Fruit fly (Drosophila melanogaster) whole organism, embryonic: Measurements from ENCODE around the gene Chd3.

Experiments
- C15 ChIP-seq: fragments of 200-800 bp; sonication (Bioruptor generic); IDR thresholded peaks from 3 replicates; pipeline ENCODE4 v1.3.6; 2022; ENCODE audit warnings: missing biosample characterization, missing genetic modification characterization
- CG8924 ChIP-seq: fragments of 200-800 bp; optimal IDR thresholded peaks from 3 replicates; lab custom pipeline; 2019; ENCODE audit warnings: missing biosample characterization, mild to moderate bottlenecking, missing genetic modification characterization, moderate library complexity
- CG9932 ChIP-seq: fragments of 200-800 bp; sonication (Bioruptor generic); IDR thresholded peaks from 2 replicates; pipeline ENCODE4 v1.3.6; 2022; ENCODE audit warnings: missing biosample characterization, missing genetic modification characterization
- Mrtf ChIP-seq: fragments of 200-800 bp; sonication (Bioruptor generic); IDR thresholded peaks from 3 replicates; pipeline ENCODE4 v1.3.6; 2022; ENCODE audit warnings: missing biosample characterization, missing genetic modification characterization
- pan ChIP-seq, 4 experiments: fragments of >200 bp in 3 of 4; fragments of 200-800 bp in 1 of 4; sonication (Bioruptor generic) in 1 of 4; optimal IDR thresholded peaks in 3 of 4; IDR thresholded peaks in 1 of 4; 2 replicates each; pipeline versions ENCODE4 v1.3.6 to Lab custom; 2017 to 2022; ENCODE audit warnings: missing biosample characterization in 2 of 4, missing genetic modification characterization in 2 of 4, mixed read lengths in 1 of 4
- sens ChIP-seq: fragments of 200-800 bp; sonication (Bioruptor generic); peaks from one replicate; lab custom pipeline; 2016; ENCODE audit warnings: missing biosample characterization, missing genetic modification characterization
- so ChIP-seq: fragments of 200-800 bp; sonication (Bioruptor generic); IDR thresholded peaks from 3 replicates; pipeline ENCODE4 v1.3.6; 2022; ENCODE audit warnings: missing biosample characterization, missing genetic modification characterization
- vvl ChIP-seq: fragments of 200-800 bp; sonication (Bioruptor generic); IDR thresholded peaks from 2 replicates; pipeline ENCODE4 v1.3.6; 2022; ENCODE audit warnings: missing biosample characterization, missing genetic modification characterization

DNA sequence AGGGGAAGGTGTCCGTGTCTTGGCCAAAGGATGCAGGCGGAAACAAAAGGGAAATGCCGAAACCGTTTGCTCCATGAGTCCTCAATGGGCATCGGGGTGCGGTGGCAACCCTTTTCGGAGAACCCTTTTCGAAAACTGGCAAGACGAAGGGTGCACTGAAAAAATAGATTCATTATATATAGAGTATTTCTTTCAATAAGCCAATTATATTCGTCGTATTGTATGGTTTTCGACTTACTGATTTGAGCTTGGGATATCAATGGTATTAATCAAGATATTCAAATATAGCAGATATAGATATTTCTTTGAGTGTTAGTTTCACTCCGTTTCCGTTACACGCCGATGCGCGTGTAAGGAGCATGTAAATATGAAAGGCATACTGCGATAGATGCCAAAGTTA lies 4.7 kb upstream of the Chd3 start:
- no peak for TF ChIP-seq C15 (GFP tag; lab: Robert Waterston, UW)
- no peak for TF ChIP-seq sens
- TF ChIP-seq CG8924 (tag; lab: Kevin White, UChicago): no peak
- no peak for TF ChIP-seq vvl
- no peak for TF ChIP-seq pan (optimal IDR thresholded peaks at IDR 0.05; lab: Kevin White, UChicago)
- TF ChIP-seq pan (GFP tag; optimal IDR thresholded peaks at IDR 0.05 in 1 of 2, IDR thresholded peaks at IDR 0.05 in 1 of 2): peak in 1 of 2 experiments; percentile 13
- TF ChIP-seq Mrtf: no peak
- TF ChIP-seq so: no peak
- 0 out of 2 replicates have a peak, but pooled peaks have one; percentile 20 for TF ChIP-seq CG9932 (GFP tag; lab: Robert Waterston, UW)
